Fruit fly (Drosophila melanogaster): ENCODE data around the gene Prosbeta7.
A peak's percentile ranks its signal among the peaks of the same experiment; 100 is the strongest.

Prosbeta7 gene

dm6 chr3R:5368170-5368781 lies 10.1 kb upstream of the Prosbeta7 start, which contains the start of gene Cerk (continued):
- TF ChIP-seq Dfd (GFP tag; optimal IDR thresholded peaks at IDR 0.05), result no peak
- no peak for TF ChIP-seq cato (GFP tag; optimal IDR thresholded peaks at IDR 0.05; ENCODE audit: borderline replicate concordance)
- TF ChIP-seq CG8944 (GFP tag; optimal IDR thresholded peaks at IDR 0.05), result peak; percentile 21
- no peak for TF ChIP-seq CG11695 (GFP tag; IDR thresholded peaks at IDR 0.05)
- TF ChIP-seq MESR4 (GFP tag; optimal IDR thresholded peaks at IDR 0.05), result peak; percentile 61
- no peak for TF ChIP-seq CG6683 (GFP tag; optimal IDR thresholded peaks at IDR 0.05)
- peak; percentile 91 for TF ChIP-seq pzg (GFP tag; optimal IDR thresholded peaks at IDR 0.05)
- no peak for TF ChIP-seq CG12219 (GFP tag; optimal IDR thresholded peaks at IDR 0.05)
- no peak for TF ChIP-seq sima (GFP tag; optimal IDR thresholded peaks at IDR 0.05)
- TF ChIP-seq luna (GFP tag; optimal IDR thresholded peaks at IDR 0.05), result no peak
- no peak for TF ChIP-seq Hr39 (optimal IDR thresholded peaks at IDR 0.05)
- no peak for TF ChIP-seq usp (GFP tag; optimal IDR thresholded peaks at IDR 0.05)
- TF ChIP-seq chif (GFP tag; optimal IDR thresholded peaks at IDR 0.05), result peak in 1 of 2 experiments; percentile 30
- peak; percentile 36; the same call in 1 of the 2 replicates for TF ChIP-seq CG31441 (GFP tag; IDR thresholded peaks at IDR 0.05)
- peak; percentile 29 for TF ChIP-seq CG11504 (tag; optimal IDR thresholded peaks at IDR 0.05)
- no peak for TF ChIP-seq en (GFP tag; optimal IDR thresholded peaks at IDR 0.05)
- no peak for TF ChIP-seq CG3407 (GFP tag; optimal IDR thresholded peaks at IDR 0.05)
- TF ChIP-seq CG8359 (GFP tag; optimal IDR thresholded peaks at IDR 0.05; ENCODE audit: borderline replicate concordance), result no peak
- no peak for TF ChIP-seq wdn (GFP tag; IDR thresholded peaks at IDR 0.05)
- TF ChIP-seq fu2 (GFP tag; optimal IDR thresholded peaks at IDR 0.05), result no peak
- peak; percentile 57 for TF ChIP-seq NC2β (GFP tag; optimal IDR thresholded peaks at IDR 0.05)
- TF ChIP-seq Dad (GFP tag; optimal IDR thresholded peaks at IDR 0.05), result peak; percentile 42
- TF ChIP-seq HmgZ (tag; optimal IDR thresholded peaks at IDR 0.05), result peak; percentile 53
- peak; percentile 7 for TF ChIP-seq Dip3 (GFP tag; optimal IDR thresholded peaks at IDR 0.05)
- TF ChIP-seq Doc2 (GFP tag; IDR thresholded peaks at IDR 0.05), result no peak
- no peak; the same call in 1 of the 2 replicates for TF ChIP-seq Taf1 (GFP tag; IDR thresholded peaks at IDR 0.05)
- TF ChIP-seq Eip74EF (GFP tag; optimal IDR thresholded peaks at IDR 0.05), result peak in 1 of 2 experiments; percentile 66
- TF ChIP-seq CG7987 (GFP tag; optimal IDR thresholded peaks at IDR 0.05), result peak; percentile 55
- TF ChIP-seq peb (GFP tag; IDR thresholded peaks at IDR 0.05), result no peak
- TF ChIP-seq CG5245 (GFP tag; optimal IDR thresholded peaks at IDR 0.05), result no peak
- TF ChIP-seq sr (GFP tag; IDR thresholded peaks at IDR 0.05), result no peak
- peak; percentile 78 for TF ChIP-seq Ets97D (GFP tag; optimal IDR thresholded peaks at IDR 0.05)
- peak; percentile 47 to 67 for TF ChIP-seq dpn (GFP tag; optimal IDR thresholded peaks at IDR 0.05)
- TF ChIP-seq HLH3B (GFP tag; IDR thresholded peaks at IDR 0.05), result 0 out of 2 replicates have a peak, but pooled peaks have one; percentile 27
- TF ChIP-seq Myb (GFP tag; optimal IDR thresholded peaks at IDR 0.05), result peak; percentile 95
- no peak for TF ChIP-seq Lpt (GFP tag; optimal IDR thresholded peaks at IDR 0.05)
- TF ChIP-seq CG10366 (GFP tag; IDR thresholded peaks at IDR 0.05), result peak; percentile 34; the same call in 1 of the 2 replicates
- peak; percentile 30 for TF ChIP-seq nmo (GFP tag; optimal IDR thresholded peaks at IDR 0.05)
- TF ChIP-seq ac (GFP tag; optimal IDR thresholded peaks at IDR 0.05), result no peak
- peak; percentile 22 for TF ChIP-seq bab2 (GFP tag; optimal IDR thresholded peaks at IDR 0.05)
- TF ChIP-seq Ptx1 (GFP tag; IDR thresholded peaks at IDR 0.05), result peak; percentile 32; the same call in 1 of the 2 replicates
- TF ChIP-seq dysf (GFP tag; IDR thresholded peaks at IDR 0.05), result peak; percentile 58; the same call in 2 of the 3 replicates
- no peak for TF ChIP-seq grn (GFP tag; optimal IDR thresholded peaks at IDR 0.05)
- no peak for TF ChIP-seq CG16815 (GFP tag; optimal IDR thresholded peaks at IDR 0.05)
- peak; percentile 23 for TF ChIP-seq CG30020 (tag; optimal IDR thresholded peaks at IDR 0.05)
- TF ChIP-seq ssp (GFP tag; IDR thresholded peaks at IDR 0.05), result peak; percentile 81
- peak; percentile 39 for TF ChIP-seq CG12391 (tag; optimal IDR thresholded peaks at IDR 0.05)
- TF ChIP-seq h (optimal IDR thresholded peaks at IDR 0.05), result no peak
- no peak for TF ChIP-seq CG16779 (GFP tag; IDR thresholded peaks at IDR 0.05)
- no peak for TF ChIP-seq CG14050 (GFP tag; IDR thresholded peaks at IDR 0.05)
- peak; percentile 17; the same call in 1 of the 2 replicates for TF ChIP-seq sisA (GFP tag; IDR thresholded peaks at IDR 0.05)
- TF ChIP-seq p53 (GFP tag; optimal IDR thresholded peaks at IDR 0.05), result no peak
